Worm (Caenorhabditis elegans) whole organism, L4 larva: ENCODE data around the gene hlh-4.

ENCODE experiments used
- F10B5.3 ChIP-seq: sonication (generic microtip); optimal IDR thresholded peaks from 2 replicates; lab custom pipeline; 2016; ENCODE audit warnings: mild to moderate bottlenecking, missing genetic modification characterization, missing compliant biosample characterization
- T20F7.1 ChIP-seq: fragments of 200-800 bp; sonication (Bioruptor generic); optimal IDR thresholded peaks from 2 replicates; lab custom pipeline; 2018; ENCODE audit warnings: mild to moderate bottlenecking, missing genetic modification characterization, missing compliant biosample characterization
- T26A8.4 ChIP-seq: fragments of 200-800 bp; sonication (Bioruptor generic); IDR thresholded peaks from 2 replicates; pipeline ENCODE4 v1.3.6; 2022; ENCODE audit warnings: missing genetic modification characterization, missing compliant biosample characterization
- Y48G9A.11 ChIP-seq: fragments of 200-800 bp; sonication (Bioruptor generic); IDR thresholded peaks from 2 replicates; pipeline ENCODE4 v1.3.6; 2022; ENCODE audit warnings: missing genetic modification reagents, missing genetic modification characterization, missing compliant biosample characterization
- Y5F2A.4 ChIP-seq: fragments of 200-800 bp; sonication (Bioruptor generic); optimal IDR thresholded peaks from 2 replicates; lab custom pipeline; 2018; ENCODE audit warnings: mild to moderate bottlenecking, missing genetic modification characterization, missing compliant biosample characterization
- ZK546.5 ChIP-seq, 2 experiments: sonication (generic microtip); optimal IDR thresholded peaks; 2 replicates each; lab custom pipeline; 2017; ENCODE audit warnings: missing biosample characterization in 2 of 2, missing genetic modification characterization in 2 of 2
- ama-1 ChIP-seq: fragments of 150-350 bp; optimal IDR thresholded peaks from 2 replicates; lab custom pipeline; 2014; ENCODE audit warnings: inconsistent platforms, mixed read lengths
- attf-4 ChIP-seq: sonication (generic microtip); optimal IDR thresholded peaks from 3 replicates; lab custom pipeline; 2017; ENCODE audit warnings: missing biosample characterization, missing genetic modification characterization
- ceh-20 ChIP-seq: fragments of 200-800 bp; sonication (Bioruptor generic); IDR thresholded peaks from 2 replicates; pipeline ENCODE4 v1.3.6; 2022; ENCODE audit warnings: missing genetic modification reagents, missing genetic modification characterization, missing compliant biosample characterization
- ceh-32 ChIP-seq: sonication (generic microtip); optimal IDR thresholded peaks from 2 replicates; lab custom pipeline; 2016; ENCODE audit warnings: mild to moderate bottlenecking, missing genetic modification characterization, missing compliant biosample characterization; ENCODE audit not compliant: poor library complexity
- ceh-82 ChIP-seq: sonication (generic microtip); optimal IDR thresholded peaks from 2 replicates; lab custom pipeline; 2017; ENCODE audit warnings: missing biosample characterization, missing genetic modification characterization
- daf-16 ChIP-seq, 3 experiments: sonication (generic microtip); optimal IDR thresholded peaks; 2 replicates each; lab custom pipeline; 2016 to 2017; ENCODE audit warnings: missing genetic modification characterization in 3 of 3, missing genetic modification reagents in 3 of 3, mild to moderate bottlenecking in 2 of 3, missing compliant biosample characterization in 2 of 3, missing biosample characterization in 1 of 3, moderate library complexity in 1 of 3
- dmd-6 ChIP-seq: fragments of 200-800 bp; sonication (Bioruptor generic); IDR thresholded peaks from 2 replicates; pipeline ENCODE4 v1.3.6; 2022; ENCODE audit warnings: missing genetic modification reagents, missing genetic modification characterization, missing compliant biosample characterization
- duxl-1 ChIP-seq: sonication (generic microtip); optimal IDR thresholded peaks from 2 replicates; lab custom pipeline; 2016; ENCODE audit warnings: mild to moderate bottlenecking, missing genetic modification characterization, moderate library complexity, missing compliant biosample characterization; ENCODE audit not compliant: poor library complexity
- hif-1 ChIP-seq, 2 experiments: sonication (generic microtip); optimal IDR thresholded peaks; 2 replicates each; lab custom pipeline; 2016 to 2017; ENCODE audit warnings: missing compliant biosample characterization in 2 of 2, missing genetic modification characterization in 2 of 2, missing genetic modification reagents in 2 of 2, missing genotype in 2 of 2, mild to moderate bottlenecking in 1 of 2
- hlh-11 ChIP-seq: fragments of 200-800 bp; sonication (Bioruptor generic); optimal IDR thresholded peaks from 2 replicates; lab custom pipeline; 2018; ENCODE audit warnings: mild to moderate bottlenecking, missing genetic modification characterization, missing compliant biosample characterization
- hlh-30 ChIP-seq: sonication (generic microtip); optimal IDR thresholded peaks from 2 replicates; lab custom pipeline; 2017; ENCODE audit warnings: antibody characterized with exemption, mild to moderate bottlenecking, missing genetic modification characterization, missing compliant biosample characterization; ENCODE audit not compliant: insufficient read depth
- lim-7 ChIP-seq: fragments of 200-800 bp; sonication (Bioruptor generic); IDR thresholded peaks from 2 replicates; pipeline ENCODE4 v1.3.6; 2022; ENCODE audit warnings: missing genetic modification characterization, missing compliant biosample characterization
- lin-15B ChIP-seq: fragments of 150-350 bp; sonication (generic microtip); optimal IDR thresholded peaks from 3 replicates; lab custom pipeline; 2014; ENCODE audit warnings: missing biosample characterization, missing genetic modification characterization
- lir-3 ChIP-seq: sonication (generic microtip); optimal IDR thresholded peaks from 2 replicates; lab custom pipeline; 2016; ENCODE audit warnings: mild to moderate bottlenecking, missing genetic modification characterization, missing compliant biosample characterization
- lsy-2 ChIP-seq, 2 experiments: fragments of 150-350 bp in 1 of 2; sonication (generic microtip) in 1 of 2; optimal IDR thresholded peaks; 2 replicates each; lab custom pipeline; 2014 to 2017; ENCODE audit warnings: missing biosample characterization in 2 of 2, missing genetic modification characterization in 2 of 2
- madf-9 ChIP-seq: fragments of 200-800 bp; sonication (Bioruptor generic); conservative IDR thresholded peaks from 2 replicates; pipeline ENCODE4 v1.3.6; 2022; ENCODE audit warnings: missing genetic modification reagents, missing genetic modification characterization, missing compliant biosample characterization
- mes-2 ChIP-seq: sonication (generic microtip); optimal IDR thresholded peaks from 2 replicates; lab custom pipeline; 2016; ENCODE audit warnings: missing genotype, mild to moderate bottlenecking, missing genetic modification characterization, missing compliant biosample characterization; ENCODE audit not compliant: poor library complexity, severe bottlenecking
- mxl-3 ChIP-seq: fragments of 200-800 bp; sonication (Bioruptor generic); optimal IDR thresholded peaks from 2 replicates; lab custom pipeline; 2018; ENCODE audit warnings: mild to moderate bottlenecking, missing genetic modification characterization, missing compliant biosample characterization
- nhr-11 ChIP-seq: fragments of 150-350 bp; optimal IDR thresholded peaks from 2 replicates; lab custom pipeline; 2014; ENCODE audit warnings: missing biosample characterization, missing genetic modification characterization
- nhr-28 ChIP-seq: fragments of 150-350 bp; optimal IDR thresholded peaks from 2 replicates; lab custom pipeline; 2014; ENCODE audit warnings: missing biosample characterization, missing genetic modification characterization
- nhr-77 ChIP-seq: fragments of 150-350 bp; optimal IDR thresholded peaks from 2 replicates; lab custom pipeline; 2014; ENCODE audit warnings: missing biosample characterization, missing genetic modification characterization
- tra-1 ChIP-seq: fragments of 200-800 bp; sonication (Bioruptor generic); IDR thresholded peaks from 2 replicates; pipeline ENCODE4 v1.3.6; 2022; ENCODE audit warnings: missing genetic modification reagents, missing genetic modification characterization, missing compliant biosample characterization
- unc-130 ChIP-seq: sonication (generic microtip); optimal IDR thresholded peaks from 2 replicates; lab custom pipeline; 2016; ENCODE audit warnings: missing genetic modification reagents, missing genetic modification characterization, missing compliant biosample characterization
- unc-62 ChIP-seq, 3 experiments: fragments of 150-350 bp in 1 of 3; sonication (generic microtip); optimal IDR thresholded peaks in 2 of 3; peaks in 1 of 3; 1 replicate in 1 of 3; 2 replicates in 2 of 3; lab custom pipeline; 2014 to 2017; ENCODE audit warnings: missing biosample characterization in 3 of 3, missing genetic modification characterization in 3 of 3, missing genetic modification reagents in 3 of 3, missing genotype in 1 of 3
- vab-7 ChIP-seq: fragments of 200-800 bp; sonication (Bioruptor generic); IDR thresholded peaks from 2 replicates; pipeline ENCODE4 v1.3.6; 2022; ENCODE audit warnings: missing genetic modification reagents, missing genetic modification characterization, missing compliant biosample characterization
- zip-2 ChIP-seq: fragments of 150-350 bp; optimal IDR thresholded peaks from 2 replicates; lab custom pipeline; 2014; ENCODE audit warnings: missing biosample characterization, missing genetic modification characterization
- ztf-11 ChIP-seq: fragments of 150-350 bp; optimal IDR thresholded peaks from 2 replicates; lab custom pipeline; 2014; ENCODE audit warnings: missing biosample characterization, missing genetic modification characterization
- ztf-7 ChIP-seq: fragments of 150-350 bp; optimal IDR thresholded peaks from 2 replicates; lab custom pipeline; 2014; ENCODE audit warnings: missing biosample characterization, missing genetic modification characterization

Gene hlh-4

DNA sequence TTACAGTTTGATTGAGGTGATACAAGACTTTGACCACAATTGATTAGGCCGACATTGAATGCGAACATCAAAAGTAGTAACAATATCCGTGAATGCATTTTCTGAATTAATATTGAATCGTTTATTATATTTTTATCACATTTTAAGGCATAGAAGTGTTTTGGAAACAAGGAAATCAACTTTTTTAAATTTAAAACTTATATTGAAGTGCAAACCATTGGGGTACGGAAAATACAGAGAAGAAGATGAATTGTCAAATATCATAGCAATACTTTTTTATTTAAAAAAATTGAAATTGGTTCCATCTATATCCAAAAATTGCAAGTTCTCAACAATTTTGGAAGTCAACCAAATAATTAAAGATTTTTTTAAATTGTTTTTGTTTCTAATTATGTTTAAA, 4.4 kb upstream of the hlh-4 start, which contains the start of gene T05G5.1:
Gene T05G5.1 (minus strand): TSS at position 101 of the 400 bp plus-strand sequence.
- TF ChIP-seq dmd-6 (GFP tag; lab: Robert Waterston, UW) (no peak), T26A8.4 (GFP tag; lab: Robert Waterston, UW) (no peak), lir-3 (tag; lab: Kevin White, UChicago) (no peak), lsy-2 (tag; optimal IDR thresholded peaks at IDR 0.05; lab: Kevin White, UChicago) (no peak), madf-9 (GFP tag; lab: Robert Waterston, UW) (no peak), hif-1 (tag; optimal IDR thresholded peaks at IDR 0.05; lab: Kevin White, UChicago) (no peak), ztf-11 (tag; lab: Kevin White, UChicago) (no peak), F10B5.3 (tag; lab: Kevin White, UChicago) (no peak), hlh-11 (tag; lab: Kevin White, UChicago) (no peak), mxl-3 (no peak), Y5F2A.4 (no peak), T20F7.1 (no peak)

DNA sequence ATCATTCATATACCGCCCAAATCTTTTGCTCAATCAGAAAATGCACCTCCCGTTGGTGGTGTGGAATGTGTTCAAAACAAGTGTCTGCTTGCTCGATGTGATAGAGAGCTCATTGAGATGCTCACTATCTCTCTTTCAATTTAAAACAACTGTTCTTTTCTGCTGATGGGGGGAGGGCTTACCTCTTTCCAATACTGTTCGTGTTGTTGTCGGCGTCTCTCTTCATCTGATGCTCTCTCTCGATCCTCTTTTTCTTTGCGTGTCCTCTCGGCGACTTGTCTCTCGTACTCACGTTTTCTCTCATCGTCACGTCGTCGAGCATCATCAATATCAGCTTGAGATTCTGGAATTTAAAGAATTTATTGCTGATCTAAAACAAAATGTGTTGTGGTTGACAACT, 3.1 kb upstream of the hlh-4 start:
- TF ChIP-seq vab-7 (GFP tag; lab: Robert Waterston, UW) (no peak), daf-16 (GFP tag; optimal IDR thresholded peaks at IDR 0.05; lab: Kevin White, UChicago) (peak in 1 of 2 experiments; percentile 93), daf-16 (tag; optimal IDR thresholded peaks at IDR 0.05; lab: Kevin White, UChicago) (no peak), ceh-82 (tag; lab: Kevin White, UChicago) (no peak), unc-130 (GFP tag; lab: Kevin White, UChicago) (no peak), ama-1 (lab: Kevin White, UChicago) (no peak), attf-4 (tag; lab: Kevin White, UChicago) (no peak), ztf-7 (no peak), ZK546.5 (tag; optimal IDR thresholded peaks at IDR 0.05; lab: Kevin White, UChicago) (no peak), madf-9 (GFP tag; lab: Robert Waterston, UW) (no peak), tra-1 (no peak), lim-7 (no peak), nhr-11 (tag; lab: Kevin White, UChicago) (peak; percentile 59), hlh-30 (peak; percentile 7)
- TF ChIP-seq, all 104 proteins: peak for 3

DNA sequence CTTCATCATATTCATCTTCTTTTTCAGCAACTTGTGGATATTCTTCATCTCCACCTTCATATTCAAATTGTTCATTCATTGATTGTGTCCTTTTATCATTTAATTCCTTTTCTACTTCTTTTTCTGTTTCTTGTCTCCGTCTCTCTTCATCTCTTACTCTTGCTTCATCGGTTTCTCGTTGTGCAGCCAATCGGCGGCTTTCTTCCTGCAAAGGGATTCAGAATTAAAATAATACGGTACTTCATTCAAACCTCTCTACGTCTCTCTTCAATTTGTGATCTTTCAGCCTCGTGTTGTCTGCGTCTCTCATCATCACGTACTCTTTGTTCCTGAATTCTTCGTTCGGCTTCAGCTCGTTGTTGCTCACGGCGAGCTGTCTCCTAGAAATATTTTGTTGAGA, 1.8 kb upstream of the hlh-4 start:
- TF ChIP-seq nhr-77 (tag; lab: Kevin White, UChicago) (no peak), mes-2 (tag; lab: Kevin White, UChicago) (no peak), Y48G9A.11 (GFP tag; lab: Robert Waterston, UW) (no peak), ztf-7 (no peak), duxl-1 (no peak), lsy-2 (tag; optimal IDR thresholded peaks at IDR 0.05; lab: Kevin White, UChicago) (peak in 1 of 2 experiments; percentile 28), lin-15B (no peak), nhr-28 (peak; percentile 15), ceh-20 (GFP tag; lab: Robert Waterston, UW) (no peak), lir-3 (tag; lab: Kevin White, UChicago) (no peak), unc-62 (GFP tag; optimal IDR thresholded peaks at IDR 0.05 in 1 of 2; lab: Kevin White, UChicago) (peak in 1 of 2 experiments; percentile 87), unc-62 (tag; optimal IDR thresholded peaks at IDR 0.05; lab: Kevin White, UChicago) (no peak)

- no peak for TF ChIP-seq duxl-1
- TF ChIP-seq daf-16 (GFP tag; optimal IDR thresholded peaks at IDR 0.05; lab: Kevin White, UChicago): no peak
- TF ChIP-seq daf-16 (tag; optimal IDR thresholded peaks at IDR 0.05; lab: Kevin White, UChicago): peak; percentile 62
- TF ChIP-seq ceh-32 (tag; lab: Kevin White, UChicago): no peak
- TF ChIP-seq F10B5.3 (tag; lab: Kevin White, UChicago): no peak
- TF ChIP-seq zip-2 (tag; lab: Kevin White, UChicago): no peak
Observed at ce11 chrIII:9735857-9736256, 3.0 kb downstream of the hlh-4 start, which contains the start of gene dao-6. dao-6 (minus strand) TSS chrIII:9736201.
